Fruit fly (Drosophila melanogaster): ENCODE data around the gene fig.

The fig gene

DNA sequence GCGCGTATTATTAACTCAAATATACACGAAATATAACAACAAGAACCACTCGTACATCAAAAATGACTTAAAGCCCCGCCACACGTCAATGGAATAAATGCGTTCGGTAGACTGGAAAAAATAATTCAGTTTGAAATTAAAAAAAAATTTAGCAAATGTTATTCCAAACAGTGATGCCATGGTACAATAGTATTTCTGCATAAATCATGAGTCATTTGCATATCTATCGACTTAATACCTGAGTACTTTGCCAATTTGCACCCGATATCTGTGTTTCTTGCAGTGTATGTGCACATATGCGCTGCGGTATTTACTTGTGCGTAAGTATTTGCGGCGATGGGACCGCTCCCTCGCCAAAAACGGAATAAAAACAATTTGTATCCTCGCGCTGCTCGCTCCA, 17.1 kb downstream of the fig start:
- TF ChIP-seq h (optimal IDR thresholded peaks at IDR 0.05) (no peak), Myc (optimal IDR thresholded peaks at IDR 0.05) (no peak), insv (optimal IDR thresholded peaks at IDR 0.05) (no peak), ttk (optimal IDR thresholded peaks at IDR 0.05) (no peak), psq (optimal IDR thresholded peaks at IDR 0.05) (no peak), Sin3A (optimal IDR thresholded peaks at IDR 0.05) (no peak)

DNA sequence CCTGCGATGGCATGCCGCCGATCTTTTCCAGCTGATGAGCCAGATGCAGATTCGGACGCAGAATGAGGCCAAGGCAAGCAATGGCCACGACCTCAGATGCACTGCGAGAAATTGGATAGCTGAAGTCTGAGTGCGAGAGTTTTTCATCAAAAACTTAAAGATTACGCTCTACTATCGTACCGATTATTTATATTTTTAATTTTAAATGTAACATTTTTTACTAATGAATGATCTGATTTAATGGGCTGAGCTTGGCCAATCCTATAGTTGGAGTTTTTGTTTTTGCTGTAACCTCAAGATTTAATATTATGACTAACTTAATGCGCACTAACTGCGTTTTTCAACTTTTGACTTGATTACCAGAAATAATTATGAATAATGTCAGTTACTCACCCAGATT, 18.0 kb downstream of the fig start:
- TF ChIP-seq h (optimal IDR thresholded peaks at IDR 0.05) (no peak), Myc (optimal IDR thresholded peaks at IDR 0.05) (no peak), psq (optimal IDR thresholded peaks at IDR 0.05) (no peak), insv (optimal IDR thresholded peaks at IDR 0.05) (no peak), Sin3A (optimal IDR thresholded peaks at IDR 0.05) (no peak), ttk (optimal IDR thresholded peaks at IDR 0.05) (no peak)

DNA sequence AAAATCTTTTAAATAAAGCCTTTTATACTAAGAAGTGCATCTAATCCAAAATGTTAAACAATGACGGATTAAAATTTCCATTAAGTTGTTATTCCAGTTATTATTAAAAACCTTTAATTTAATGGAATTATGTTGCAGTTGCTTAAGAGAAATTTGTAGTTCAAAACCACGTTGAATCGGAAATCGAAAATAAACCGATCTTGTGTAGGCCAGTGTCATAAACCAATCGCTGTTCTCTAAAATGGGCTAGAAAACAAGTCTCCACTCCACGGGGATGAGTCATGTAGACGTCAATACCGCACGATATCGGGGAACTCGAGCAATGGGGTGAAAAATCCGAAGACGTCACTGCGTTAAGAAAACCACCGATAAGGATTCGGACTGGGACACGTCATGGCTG, 18.7 kb downstream of the fig start:
- no peak for TF ChIP-seq psq (optimal IDR thresholded peaks at IDR 0.05)
- no peak for TF ChIP-seq Myc (optimal IDR thresholded peaks at IDR 0.05)
- TF ChIP-seq ttk (optimal IDR thresholded peaks at IDR 0.05), result no peak
- no peak for TF ChIP-seq Sin3A (optimal IDR thresholded peaks at IDR 0.05)
- no peak for TF ChIP-seq h (optimal IDR thresholded peaks at IDR 0.05)
- TF ChIP-seq insv (optimal IDR thresholded peaks at IDR 0.05), result no peak

DNA sequence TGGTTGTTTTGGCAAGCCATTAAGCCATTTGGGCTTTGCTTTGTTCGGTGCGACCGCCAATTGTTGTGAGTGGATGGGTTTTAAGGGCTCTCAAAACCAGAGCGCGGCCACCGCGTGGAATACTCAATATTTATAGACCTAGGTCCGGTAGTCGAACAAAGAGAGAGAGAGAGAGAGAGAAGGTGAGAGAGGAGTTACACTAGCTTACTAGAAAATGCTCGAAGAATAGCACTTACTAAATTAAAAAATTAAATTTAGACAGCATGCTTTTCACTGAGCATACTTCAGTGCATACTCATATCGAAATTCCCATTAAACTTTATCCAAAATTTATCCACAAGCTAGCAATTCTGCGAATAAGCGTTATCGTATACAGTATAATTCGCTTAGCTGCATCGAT, 20.2 kb downstream of the fig start:
- no peak for TF ChIP-seq ttk (optimal IDR thresholded peaks at IDR 0.05)
- TF ChIP-seq Myc (optimal IDR thresholded peaks at IDR 0.05), result no peak
- no peak for TF ChIP-seq insv (optimal IDR thresholded peaks at IDR 0.05)
- no peak for TF ChIP-seq h (optimal IDR thresholded peaks at IDR 0.05)
- no peak for TF ChIP-seq Sin3A (optimal IDR thresholded peaks at IDR 0.05)
- no peak for TF ChIP-seq psq (optimal IDR thresholded peaks at IDR 0.05)

DNA sequence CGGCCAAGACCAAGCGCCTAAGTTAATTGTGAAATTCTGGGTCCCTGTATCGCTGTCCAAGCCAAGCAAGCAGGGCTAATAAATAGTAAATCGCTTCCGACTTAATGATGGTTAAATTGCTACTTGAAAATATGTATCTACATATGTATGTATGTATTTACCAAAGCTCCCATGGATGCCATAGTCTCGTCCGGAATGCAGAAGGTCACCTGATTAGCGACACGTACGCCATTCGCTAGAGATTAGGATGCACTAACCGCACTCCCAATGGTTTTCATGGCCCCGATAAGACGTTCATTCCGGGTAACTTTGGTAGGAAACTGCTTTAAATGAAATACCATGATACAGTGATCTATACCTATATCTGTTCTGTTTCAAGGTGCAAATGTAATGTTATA, 21.5 kb downstream of the fig start:
- TF ChIP-seq h (optimal IDR thresholded peaks at IDR 0.05) (no peak), ttk (optimal IDR thresholded peaks at IDR 0.05) (no peak), Sin3A (optimal IDR thresholded peaks at IDR 0.05) (no peak), psq (optimal IDR thresholded peaks at IDR 0.05) (no peak), Myc (optimal IDR thresholded peaks at IDR 0.05) (no peak), insv (optimal IDR thresholded peaks at IDR 0.05) (no peak)

DNA sequence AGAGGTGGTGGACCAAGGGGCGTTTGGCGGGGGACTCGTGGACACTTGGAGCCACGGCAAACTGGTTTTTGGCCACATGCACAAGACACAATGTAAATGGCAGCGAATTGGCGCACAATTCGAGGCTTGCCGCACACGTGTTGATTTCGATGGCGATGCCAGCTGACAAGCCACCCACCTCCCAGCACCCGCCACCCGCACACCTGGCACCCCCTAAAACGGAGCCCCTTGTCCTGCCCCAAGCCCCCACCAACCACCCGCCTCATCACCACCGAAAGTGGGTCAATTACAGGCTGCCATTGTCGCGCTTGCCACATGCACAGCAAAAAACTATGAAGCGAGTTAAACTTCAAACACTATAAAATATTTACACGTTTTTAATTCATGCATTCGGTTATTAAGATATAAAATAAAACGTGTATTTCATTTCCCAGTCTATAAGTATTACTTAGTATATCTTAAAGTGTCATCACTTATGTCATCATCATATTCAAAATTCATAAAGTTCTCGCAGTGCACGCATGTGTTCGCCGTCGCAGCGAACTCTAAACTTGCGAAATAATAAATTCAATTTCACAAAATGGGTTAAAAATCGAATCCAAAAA, 22.0 kb downstream of the fig start:
- TF ChIP-seq psq (optimal IDR thresholded peaks at IDR 0.05) (no peak), Sin3A (optimal IDR thresholded peaks at IDR 0.05) (no peak), Myc (optimal IDR thresholded peaks at IDR 0.05) (no peak)

DNA sequence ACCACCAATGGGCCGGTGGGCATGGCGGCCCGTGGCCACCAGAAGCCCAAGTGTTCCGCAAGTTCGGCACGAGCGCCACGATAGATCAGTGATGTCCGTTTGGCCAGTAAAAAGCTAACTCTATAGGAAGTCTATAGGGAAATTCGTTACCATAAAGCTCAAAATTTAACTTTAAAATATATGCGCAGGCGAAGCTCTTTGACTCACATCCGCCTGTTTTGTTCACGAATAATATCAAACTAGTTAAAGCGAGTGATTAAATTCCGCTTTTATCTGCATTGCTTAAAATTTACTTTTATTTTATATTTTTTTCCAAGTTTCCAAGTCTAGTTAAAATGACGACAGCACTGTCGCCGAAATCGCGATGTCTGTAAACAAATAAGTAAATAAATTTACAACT, 22.6 kb downstream of the fig start:
- TF ChIP-seq ttk (optimal IDR thresholded peaks at IDR 0.05), result no peak
- TF ChIP-seq psq (optimal IDR thresholded peaks at IDR 0.05), result no peak
- no peak for TF ChIP-seq insv (optimal IDR thresholded peaks at IDR 0.05)
- no peak for TF ChIP-seq Sin3A (optimal IDR thresholded peaks at IDR 0.05)

DNA sequence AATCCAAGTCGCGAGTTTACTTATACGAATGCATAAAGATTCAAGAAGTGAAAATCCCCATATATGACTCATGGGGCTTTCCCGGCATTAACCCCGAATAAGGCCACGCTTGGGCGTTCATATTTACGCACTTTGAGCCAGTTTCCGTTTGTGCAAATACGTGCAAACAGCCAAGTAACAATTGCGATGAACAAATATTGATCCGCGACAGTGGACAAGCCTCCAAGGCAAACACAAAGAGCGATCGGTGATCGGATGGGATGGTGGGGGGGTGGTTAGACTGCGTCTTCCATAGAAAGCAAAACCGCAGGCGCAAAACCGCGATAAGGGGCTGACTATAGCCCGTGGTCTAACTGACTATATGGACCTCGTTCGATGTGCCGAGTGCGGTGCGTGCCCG, 23.0 kb downstream of the fig start:
- TF ChIP-seq insv (optimal IDR thresholded peaks at IDR 0.05), result no peak
- TF ChIP-seq Myc (optimal IDR thresholded peaks at IDR 0.05), result no peak
- no peak for TF ChIP-seq h (optimal IDR thresholded peaks at IDR 0.05)
- TF ChIP-seq psq (optimal IDR thresholded peaks at IDR 0.05), result no peak
- no peak for TF ChIP-seq Sin3A (optimal IDR thresholded peaks at IDR 0.05)
- no peak for TF ChIP-seq ttk (optimal IDR thresholded peaks at IDR 0.05)

DNA sequence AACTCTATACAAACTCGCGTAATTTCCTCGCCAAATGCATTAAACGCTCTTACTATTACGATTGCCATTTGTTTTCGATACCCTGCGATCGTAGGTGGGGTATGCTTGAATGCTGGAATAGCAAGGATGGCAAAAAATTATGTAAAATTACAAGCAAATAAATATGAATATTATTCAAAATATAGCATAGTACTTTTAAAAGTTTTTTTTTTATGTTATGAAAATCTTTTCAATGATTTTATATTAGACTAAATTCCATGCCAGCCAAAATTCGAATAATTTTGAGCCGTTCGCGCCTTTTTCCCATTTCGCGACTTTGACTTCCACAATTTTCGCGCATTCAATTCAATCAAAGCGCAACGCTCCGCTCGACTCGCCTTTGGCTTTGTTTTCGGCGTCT, 24.1 kb downstream of the fig start:
- TF ChIP-seq ttk (optimal IDR thresholded peaks at IDR 0.05), result no peak

DNA sequence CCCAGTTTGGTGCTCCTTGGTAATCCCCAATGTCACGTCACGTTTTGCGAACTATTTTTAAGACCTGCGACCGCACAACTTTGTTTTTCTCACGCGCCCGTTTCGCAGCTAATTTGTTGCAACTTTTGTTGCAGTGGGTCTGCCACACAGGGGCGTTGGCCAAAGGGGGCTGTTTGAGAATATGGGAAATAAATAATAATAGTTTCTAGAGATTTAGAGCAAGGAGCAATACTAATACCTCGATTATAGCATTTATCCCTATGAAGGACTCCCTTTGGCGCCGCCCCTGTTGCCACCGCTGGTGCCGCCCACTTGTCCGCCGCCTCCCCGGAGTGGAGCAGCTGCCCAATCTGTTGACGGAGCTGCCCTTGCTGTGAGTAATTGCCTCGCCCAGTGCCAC, 25.0 kb downstream of the fig start:
- TF ChIP-seq Sin3A (optimal IDR thresholded peaks at IDR 0.05), result no peak
- TF ChIP-seq psq (optimal IDR thresholded peaks at IDR 0.05), result no peak
- no peak for TF ChIP-seq ttk (optimal IDR thresholded peaks at IDR 0.05)
- TF ChIP-seq insv (optimal IDR thresholded peaks at IDR 0.05), result no peak
- TF ChIP-seq h (optimal IDR thresholded peaks at IDR 0.05), result no peak
- no peak for TF ChIP-seq Myc (optimal IDR thresholded peaks at IDR 0.05)

DNA sequence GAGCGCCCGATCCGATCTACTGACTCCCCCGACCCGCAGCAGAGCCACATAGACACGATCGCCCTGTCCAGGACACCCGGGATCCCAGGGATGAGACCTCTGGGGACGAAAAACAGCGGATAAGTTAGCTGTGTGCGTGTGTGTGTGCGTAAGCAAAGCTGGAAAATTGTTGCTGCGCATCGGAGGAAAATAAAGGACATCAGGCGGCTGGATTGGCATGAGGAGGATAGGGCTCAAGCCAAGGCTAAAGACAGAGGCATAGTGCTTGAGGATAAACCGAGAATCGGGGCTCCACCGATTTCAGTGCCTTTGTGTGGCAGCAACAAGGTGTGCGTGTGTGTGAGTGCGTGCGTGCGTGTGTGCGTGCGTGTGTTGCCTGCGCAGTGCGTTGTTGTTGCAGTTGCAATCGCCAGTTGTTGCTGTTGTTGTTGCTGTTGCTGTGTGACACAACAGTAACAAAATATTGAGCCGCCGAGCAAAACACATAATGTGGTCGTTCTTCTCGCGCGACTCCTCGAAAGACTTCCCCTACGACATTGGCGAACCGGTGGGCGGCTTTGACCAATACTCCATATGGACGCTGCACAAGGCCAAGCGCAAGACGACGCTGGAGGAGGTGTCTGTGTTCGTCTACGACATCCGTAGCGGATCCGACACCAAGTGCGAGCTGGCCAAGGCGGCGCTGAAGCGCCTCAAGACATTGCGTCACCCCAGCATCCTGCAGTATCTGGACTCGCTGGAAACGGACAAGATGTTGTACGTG, 30.8 kb downstream of the fig start:
- TF ChIP-seq h (optimal IDR thresholded peaks at IDR 0.05) (no peak), ttk (optimal IDR thresholded peaks at IDR 0.05) (no peak), insv (optimal IDR thresholded peaks at IDR 0.05) (no peak), Sin3A (optimal IDR thresholded peaks at IDR 0.05) (no peak), Myc (optimal IDR thresholded peaks at IDR 0.05) (no peak), psq (optimal IDR thresholded peaks at IDR 0.05) (no peak)

DNA sequence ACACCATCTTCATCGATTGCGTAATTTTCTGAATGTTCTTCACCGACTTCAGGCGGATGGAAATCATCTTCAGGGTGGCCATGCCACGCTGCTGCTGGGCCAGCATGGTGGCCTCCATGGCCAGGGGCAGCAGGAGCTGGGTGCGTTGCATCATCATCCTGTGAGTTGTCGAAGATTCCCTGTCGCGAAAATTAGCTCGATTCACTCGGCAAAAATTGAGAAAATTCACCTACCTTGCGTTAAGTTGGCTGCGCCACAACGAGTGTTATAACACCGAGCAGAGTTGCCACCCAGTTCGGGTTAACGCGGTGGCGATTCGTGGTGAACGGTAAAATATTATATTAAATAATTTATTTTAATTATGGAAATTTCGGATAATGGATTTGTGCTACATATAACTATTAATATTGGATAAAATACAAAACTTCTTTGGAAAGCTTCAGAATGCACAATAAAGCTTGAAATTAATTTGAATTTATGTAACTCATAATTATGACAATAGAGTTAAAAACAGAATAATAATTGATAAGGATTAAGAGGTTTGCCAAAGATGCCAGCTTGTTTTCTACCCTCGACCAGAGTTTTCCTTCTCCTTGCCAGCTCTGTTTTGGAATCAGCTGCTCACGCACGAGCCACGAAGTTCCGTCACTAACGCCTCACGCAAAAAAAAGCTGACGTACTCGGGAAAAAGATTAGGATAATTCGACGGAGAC, 31.5 kb downstream of the fig start, which contains the start of the genes ATPsyngamma and yata:
TSS of gene ATPsyngamma (minus strand) at position 573 of the 713 bp plus-strand sequence.
TSS of gene yata (plus strand) at position 629 of the 713 bp plus-strand sequence.
- TF ChIP-seq psq (optimal IDR thresholded peaks at IDR 0.05), result no peak

DNA sequence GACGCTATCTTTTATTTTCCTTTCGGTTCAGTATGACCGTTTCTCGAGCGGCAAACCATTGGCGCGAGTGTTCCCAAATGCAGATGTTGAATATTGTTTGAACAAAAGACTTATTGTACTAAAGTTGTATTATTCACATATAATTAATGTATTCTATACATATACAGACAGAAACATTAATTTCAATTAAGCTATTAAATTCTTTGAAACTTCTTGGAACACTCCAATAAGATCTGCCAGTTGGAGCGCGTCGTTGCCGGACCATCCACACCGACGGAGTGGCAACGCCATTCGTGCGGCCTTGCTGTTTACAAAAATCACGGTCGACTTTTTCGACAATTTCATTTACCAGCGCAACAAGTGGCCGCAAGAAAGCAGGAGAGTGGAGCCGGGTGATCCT, 35.2 kb downstream of the fig start, which contains the start of the genes Wdr24 and IntS11:
TSS of gene Wdr24 (minus strand) at position 37 of the 400 bp plus-strand sequence.
TSS of gene IntS11 (plus strand) at position 282 of the 400 bp plus-strand sequence.
- no peak for TF ChIP-seq Sin3A (optimal IDR thresholded peaks at IDR 0.05)
- TF ChIP-seq h (optimal IDR thresholded peaks at IDR 0.05), result no peak
- no peak for TF ChIP-seq insv (optimal IDR thresholded peaks at IDR 0.05)
- no peak for TF ChIP-seq Myc (optimal IDR thresholded peaks at IDR 0.05)
- no peak for TF ChIP-seq psq (optimal IDR thresholded peaks at IDR 0.05)
- TF ChIP-seq ttk (optimal IDR thresholded peaks at IDR 0.05), result no peak

Measured in Kc167 (cell line).